Fruit fly (Drosophila melanogaster) S2 (cell line): ENCODE results near the gene tna.
A peak's percentile ranks its signal among the peaks of the same experiment; 100 is the strongest.

ENCODE experiments used
- CG8478 ChIP-seq: fragments of >200 bp; optimal IDR thresholded peaks from 2 replicates; lab custom pipeline; 2018
- CTCF ChIP-seq, 2 experiments: fragments of >200 bp; optimal IDR thresholded peaks; 2 replicates each; lab custom pipeline; 2018

Gene tna

DNA sequence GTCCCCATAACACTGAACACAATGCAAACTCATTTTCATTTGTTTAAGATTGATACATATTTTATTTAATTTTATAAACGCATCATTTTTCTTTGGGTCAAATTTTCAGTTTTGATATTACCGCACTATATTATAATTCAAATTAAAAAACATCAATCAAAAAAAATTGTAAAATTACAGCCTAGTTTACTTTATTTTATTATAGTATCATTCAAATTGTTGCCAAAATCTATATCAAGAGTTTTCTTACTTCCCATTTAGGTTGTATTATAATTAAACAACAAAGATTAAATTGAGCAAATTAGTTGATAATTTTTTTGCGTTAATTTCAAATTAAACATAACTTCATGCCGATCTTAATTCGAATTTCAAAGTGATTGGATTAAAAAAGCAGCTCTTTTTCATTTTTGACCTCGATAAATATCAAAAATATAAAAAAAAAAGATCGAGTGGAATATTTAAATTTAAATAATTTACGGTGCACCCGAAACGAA is 16.6 kb downstream of the tna start:
- TF ChIP-seq CG8478 (no peak), CTCF (optimal IDR thresholded peaks at IDR 0.05; lab: Kevin White, UChicago) (no peak)

DNA sequence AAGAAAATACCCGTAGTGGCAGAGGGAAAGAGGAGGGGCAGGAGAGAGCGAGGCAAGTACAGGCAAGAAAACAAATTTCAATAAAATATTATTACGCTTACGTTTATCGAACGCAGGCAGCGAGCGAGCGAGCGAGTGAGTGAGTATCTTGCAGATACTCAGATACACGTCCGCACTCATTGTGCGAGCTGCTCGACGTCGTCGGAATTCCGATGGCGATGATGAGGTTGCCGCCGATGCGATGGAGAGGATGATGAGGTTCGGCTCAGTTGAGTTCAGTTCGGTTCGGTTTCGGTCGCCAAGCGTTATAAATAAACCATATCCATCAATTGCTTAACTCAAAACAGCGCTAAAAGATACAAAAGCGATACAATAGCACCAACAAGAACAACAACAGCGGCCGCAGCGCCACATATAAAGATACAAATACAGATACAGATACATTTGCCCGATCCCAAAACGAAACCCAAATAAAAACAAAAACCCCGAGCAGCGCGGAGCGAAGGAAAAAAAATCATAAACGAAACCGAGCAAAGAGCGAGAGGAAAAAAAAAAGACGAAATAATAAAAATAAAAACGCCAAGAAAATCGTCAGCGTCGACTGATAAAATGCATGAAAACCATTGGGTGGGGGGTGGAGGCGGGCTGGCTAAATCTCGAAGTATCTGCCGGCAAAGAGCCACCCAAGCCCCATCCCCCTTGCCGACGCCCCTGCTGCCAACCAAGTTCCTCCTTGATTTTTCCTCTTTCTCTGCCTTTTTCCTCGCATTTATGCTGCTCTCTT is 17.2 kb downstream of the tna start:
- TF ChIP-seq CG8478 (no peak), CTCF (optimal IDR thresholded peaks at IDR 0.05; lab: Kevin White, UChicago) (no peak)

DNA sequence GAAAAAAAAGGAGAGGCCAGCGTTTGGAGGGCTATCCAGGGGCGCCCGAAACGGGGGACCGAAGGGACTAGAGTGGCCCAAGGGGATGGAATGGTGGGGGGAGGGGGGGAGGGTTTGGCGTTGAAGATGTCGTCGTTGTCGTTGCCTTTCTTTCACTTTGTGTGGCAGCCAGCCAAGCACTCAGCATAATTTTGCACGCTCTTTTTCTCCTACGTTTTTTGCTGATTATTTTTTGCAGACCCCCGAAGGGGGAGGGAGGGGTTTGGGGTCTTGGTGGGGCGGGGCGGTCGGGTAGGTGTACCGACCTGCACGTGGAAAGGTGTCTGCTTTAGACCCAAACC is 17.8 kb downstream of the tna start:
- TF ChIP-seq CTCF (optimal IDR thresholded peaks at IDR 0.05; lab: Kevin White, UChicago) (no peak), CG8478 (no peak)

DNA sequence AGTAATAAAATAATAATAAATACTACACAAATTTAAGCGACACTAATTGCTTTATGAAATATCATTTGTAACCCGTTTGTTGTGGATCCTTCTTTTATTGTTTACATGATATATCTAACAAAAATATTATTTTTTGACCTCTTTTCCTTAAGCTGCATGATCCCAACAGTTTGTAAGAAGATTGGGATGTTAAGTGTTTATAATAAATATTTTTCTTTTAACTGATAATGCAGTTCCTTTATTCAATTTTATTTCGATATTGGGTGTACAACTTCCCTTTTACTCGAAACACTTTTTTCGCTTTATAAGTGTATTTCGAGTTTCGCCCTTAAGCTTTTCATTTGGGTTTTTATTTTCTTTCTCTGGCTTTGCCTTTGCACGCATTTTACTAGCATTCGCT is 18.3 kb downstream of the tna start:
- TF ChIP-seq CTCF (optimal IDR thresholded peaks at IDR 0.05; lab: Kevin White, UChicago): no peak
- TF ChIP-seq CG8478: no peak

DNA sequence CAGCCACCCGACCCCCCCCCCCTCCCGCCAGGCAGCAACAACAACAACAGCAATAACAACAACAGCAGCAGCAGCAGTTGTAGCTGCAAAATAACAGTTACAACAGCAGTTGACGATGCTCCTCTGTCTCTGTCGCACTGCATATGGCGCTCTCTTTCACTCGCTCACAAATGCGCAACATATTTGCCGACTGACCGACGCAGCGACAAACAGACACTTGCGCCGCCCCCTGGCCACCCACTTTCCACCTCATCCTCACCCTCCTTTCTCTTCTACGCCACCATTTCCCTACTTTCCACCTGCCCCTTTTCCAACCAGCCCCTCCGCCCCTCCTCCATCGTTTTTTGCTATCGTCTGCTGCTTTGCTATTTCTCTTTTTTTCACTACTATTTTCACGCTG is 18.7 kb downstream of the tna start:
- TF ChIP-seq CG8478: no peak
- TF ChIP-seq CTCF (optimal IDR thresholded peaks at IDR 0.05; lab: Kevin White, UChicago): no peak

DNA sequence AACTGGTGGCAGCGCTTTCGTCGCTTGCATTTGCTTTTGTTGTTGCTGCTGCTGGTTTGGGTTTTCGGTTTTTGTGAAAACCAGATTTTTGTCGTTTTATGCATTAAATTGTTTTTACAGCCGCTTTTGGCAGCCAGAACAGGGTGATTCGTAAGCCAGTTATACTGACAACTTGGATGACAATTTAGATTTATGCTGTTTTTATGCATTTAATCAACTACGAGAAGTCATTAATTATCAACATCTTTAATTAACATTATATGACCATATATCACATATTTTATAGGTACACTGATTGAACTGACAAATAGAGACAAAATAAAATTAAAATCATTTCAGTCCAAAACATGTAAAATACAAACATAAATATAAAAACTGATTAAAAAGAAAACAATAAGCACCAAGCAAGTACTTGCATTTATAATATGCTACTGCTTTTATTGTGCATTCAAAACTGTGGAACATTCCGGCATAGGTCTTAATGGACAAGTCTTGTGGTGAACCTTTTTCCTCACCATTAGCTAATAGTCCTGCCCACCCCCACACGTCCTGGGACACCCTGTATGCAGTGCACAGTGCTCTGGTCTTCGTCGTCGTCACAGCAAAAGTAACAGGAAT is 19.6 kb downstream of the tna start:
- TF ChIP-seq CTCF (optimal IDR thresholded peaks at IDR 0.05; lab: Kevin White, UChicago) (no peak), CG8478 (no peak)

DNA sequence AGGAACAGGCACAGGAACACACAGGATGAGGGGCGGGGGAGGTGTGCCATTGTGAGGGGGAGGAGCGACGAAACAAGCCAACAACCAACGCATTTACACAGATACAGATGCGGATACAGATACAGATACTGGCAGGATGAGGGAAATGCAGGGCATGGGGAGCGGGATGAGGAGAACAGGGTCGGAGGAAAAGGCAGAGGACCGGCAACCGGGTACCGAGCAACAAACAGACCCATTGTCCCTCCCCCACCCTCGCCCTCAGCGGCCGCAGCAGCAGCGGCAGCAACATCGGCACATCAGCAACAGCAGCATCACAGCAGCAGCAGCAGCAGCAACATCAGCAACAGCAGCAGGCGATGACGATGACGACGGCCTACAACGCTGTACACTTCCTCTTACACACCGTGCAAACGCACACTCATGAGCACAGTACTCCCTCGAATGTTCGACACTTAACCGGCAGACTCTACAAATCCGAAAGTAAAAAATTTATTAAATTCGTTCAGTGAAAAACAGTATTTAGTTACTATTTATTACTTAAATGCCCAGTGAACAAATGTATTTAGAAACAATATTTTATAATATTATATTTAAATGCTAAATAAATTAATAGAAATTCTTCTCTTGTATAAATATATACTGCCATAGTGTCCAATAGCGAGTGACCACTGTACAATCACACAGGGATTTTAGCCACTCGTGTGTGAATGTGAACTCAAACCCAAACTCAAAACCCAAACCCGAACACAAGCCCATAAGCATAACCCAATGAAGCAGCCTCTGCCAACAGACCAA is 20.3 kb downstream of the tna start:
- TF ChIP-seq CTCF (optimal IDR thresholded peaks at IDR 0.05; lab: Kevin White, UChicago) (no peak), CG8478 (no peak)

DNA sequence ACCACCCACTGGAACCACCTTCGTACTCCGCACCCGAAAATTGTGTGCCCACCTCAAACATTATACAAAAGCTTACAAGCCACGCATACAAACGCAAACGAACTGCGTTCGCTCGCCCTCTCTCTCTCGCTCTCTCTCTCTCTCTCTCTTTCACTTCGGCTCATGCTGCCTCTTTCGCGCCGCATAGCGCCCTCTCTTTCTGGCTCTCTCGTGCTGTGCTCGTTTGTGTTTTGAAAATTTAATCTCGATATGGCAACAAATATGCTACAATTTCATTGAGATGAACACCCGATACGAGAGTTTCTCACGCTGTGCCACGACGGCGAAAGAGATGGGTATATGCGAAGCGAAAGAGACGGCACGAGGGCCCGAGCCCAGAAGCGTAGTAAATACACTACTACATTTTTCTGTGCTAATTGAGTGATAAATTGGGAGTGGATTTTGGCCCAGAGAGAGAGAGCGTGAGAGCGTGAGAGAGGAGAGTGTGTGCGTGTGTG is 21.3 kb downstream of the tna start:
- TF ChIP-seq CG8478 (no peak), CTCF (optimal IDR thresholded peaks at IDR 0.05; lab: Kevin White, UChicago) (peak; percentile 41 to 53)

DNA sequence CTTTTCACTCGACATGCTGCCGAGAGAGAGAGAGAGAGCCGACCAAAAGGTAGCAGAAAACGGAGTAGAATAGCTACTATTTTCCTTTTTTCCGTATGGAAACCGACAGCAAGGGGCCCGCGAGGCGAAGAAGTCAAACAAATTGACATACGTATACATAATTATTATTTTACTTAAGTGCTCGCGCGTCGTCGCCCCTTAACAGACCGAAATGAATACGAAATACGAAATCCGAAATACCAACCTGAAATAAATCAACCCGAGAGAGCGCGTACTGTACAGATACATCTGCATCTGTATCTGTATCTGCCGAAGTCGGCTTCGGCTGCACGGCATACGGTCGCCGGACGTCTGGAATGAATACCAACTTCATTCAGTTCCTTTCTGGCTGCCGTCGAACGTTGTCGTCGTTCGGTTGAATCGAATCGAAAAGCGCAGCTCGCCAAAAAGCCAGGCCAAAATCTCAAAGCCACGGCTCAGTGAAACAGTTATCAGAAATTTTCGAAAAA is 22.2 kb downstream of the tna start:
- TF ChIP-seq CG8478 (no peak), CTCF (optimal IDR thresholded peaks at IDR 0.05; lab: Kevin White, UChicago) (no peak)

DNA sequence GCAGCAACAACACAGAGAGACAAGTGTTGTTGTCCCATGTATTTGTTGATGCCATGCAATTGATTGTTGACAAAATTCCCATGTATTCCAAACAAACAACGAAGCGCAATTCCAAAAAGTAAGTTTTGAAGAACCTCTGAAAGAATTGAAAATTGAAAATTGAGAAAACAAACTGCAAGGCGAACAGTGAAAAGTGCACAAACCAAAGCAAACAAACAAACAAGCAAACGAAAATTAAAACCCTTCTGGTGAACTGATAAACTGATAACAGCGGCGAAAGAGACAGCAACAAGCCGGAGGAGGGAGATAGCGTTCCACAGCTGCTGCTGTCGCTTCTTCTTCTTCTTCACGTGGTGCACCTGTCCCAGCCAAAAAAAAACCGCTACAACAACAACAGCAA is 23.2 kb downstream of the tna start:
- no peak for TF ChIP-seq CG8478
- no peak for TF ChIP-seq CTCF (optimal IDR thresholded peaks at IDR 0.05; lab: Kevin White, UChicago)

DNA sequence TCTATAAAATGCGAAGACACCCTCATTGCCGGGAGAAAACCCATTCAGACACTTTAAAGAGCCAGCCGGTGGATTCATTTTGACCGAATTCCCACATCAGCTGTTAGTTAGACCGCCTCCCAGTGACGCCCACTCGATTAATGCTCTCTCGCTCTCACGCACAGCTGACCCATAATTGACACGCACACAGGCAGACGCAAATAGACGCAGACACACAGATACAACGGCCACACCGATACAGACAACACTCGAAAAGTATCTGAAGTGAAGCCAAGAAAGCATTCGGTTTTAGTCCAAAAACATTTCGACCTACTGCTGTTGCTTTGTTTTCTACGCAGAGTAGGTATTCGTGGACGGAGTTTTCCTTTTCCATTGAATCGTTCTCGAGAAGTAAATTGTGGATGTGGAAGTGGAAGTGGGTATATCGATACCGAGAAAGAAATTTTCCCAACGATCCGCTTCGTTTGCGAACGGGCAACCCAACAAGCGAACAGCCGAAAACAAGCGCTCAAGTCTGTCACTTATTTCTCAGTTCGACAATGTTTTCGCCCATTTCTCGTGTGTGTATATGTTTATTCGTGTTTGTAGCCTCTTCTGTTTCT is 24.8 kb downstream of the tna start:
- TF ChIP-seq CTCF (optimal IDR thresholded peaks at IDR 0.05; lab: Kevin White, UChicago) (no peak), CG8478 (no peak)

DNA sequence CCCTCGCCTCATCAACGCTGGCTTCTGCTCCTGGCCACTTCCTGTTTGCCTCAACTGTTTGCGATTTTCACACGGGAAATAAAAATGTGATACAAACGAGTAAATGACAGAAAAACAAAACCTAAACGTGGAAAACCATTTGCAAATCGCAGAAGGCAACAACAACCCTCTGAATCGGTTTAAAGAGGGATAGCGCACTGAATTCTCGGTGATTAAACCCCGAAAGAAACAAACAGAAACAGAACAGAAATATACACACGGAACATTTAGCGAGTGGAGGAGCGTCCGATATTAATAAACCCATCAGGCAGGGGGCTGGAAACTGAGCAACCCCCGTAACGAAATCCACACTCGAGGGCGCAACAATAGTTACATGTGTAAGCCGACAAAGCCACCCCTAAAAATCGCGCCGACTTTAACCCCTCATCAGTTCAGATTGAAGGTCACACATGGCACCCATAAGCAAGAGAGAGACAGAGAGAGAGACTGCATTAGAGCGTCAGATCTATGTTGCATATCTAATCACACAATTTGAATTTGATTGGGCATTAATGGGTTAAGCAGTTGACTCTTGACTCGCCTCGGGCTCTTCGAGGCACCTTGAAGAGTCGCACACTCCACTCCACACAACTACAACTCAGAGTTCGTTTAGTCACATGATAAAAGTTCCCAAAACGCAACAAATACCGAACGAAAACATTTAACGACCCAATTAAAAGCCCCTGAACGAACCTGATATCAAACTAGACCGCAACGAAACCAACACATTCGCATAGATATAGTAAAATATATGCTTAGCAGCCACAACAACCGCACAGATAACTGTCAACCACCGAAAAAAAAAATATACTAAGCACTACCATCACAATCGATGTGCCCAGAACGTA is 26.6 kb downstream of the tna start:
- TF ChIP-seq CTCF (optimal IDR thresholded peaks at IDR 0.05; lab: Kevin White, UChicago) (no peak), CG8478 (no peak)

DNA sequence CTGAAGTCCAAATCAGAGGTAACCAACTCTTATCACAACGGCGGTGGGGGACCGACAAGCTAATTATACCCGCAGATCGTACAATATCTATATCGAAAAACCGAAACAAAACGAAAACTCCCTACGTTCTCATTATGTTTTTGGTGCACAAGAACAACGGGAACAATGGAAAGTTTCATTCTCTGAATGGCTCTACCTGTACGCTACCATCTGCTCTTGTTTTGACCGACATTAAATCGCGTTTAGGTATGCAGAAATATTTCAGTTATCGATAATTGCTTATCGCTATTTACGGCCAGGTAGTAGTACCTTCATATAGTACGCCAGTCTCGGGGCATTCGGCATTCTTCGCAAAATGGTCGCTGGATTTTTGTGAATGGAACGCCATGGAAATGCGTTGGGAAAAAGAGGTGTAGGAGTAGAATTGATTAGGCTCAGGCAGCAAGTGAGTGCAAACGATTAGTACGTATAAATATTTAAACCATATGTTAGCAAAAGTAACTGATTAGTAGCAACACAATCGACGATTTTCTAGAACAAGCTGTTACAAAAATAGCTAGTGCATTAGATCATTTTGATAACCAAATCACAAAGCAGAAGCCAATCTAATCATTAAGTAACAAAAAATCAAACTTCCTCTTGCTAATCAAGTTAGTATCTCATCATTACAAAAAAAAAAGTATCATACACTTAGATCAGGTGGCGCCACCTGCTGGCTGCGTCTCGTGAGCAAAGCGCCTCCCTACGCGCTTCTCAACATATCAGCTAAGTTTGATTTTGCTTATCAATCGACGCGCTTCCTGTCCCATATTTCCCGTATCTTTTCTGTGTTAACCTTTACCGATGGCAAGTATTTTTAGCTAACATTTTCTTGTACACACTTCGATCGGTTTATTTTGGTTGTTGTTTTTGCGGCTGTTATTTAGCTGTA is 27.5 kb downstream of the tna start:
- no peak for TF ChIP-seq CG8478
- TF ChIP-seq CTCF (optimal IDR thresholded peaks at IDR 0.05; lab: Kevin White, UChicago): peak; percentile 87 to 92
